Worm (Caenorhabditis elegans): ENCODE measurements around the gene T06E8.8.

DNA sequence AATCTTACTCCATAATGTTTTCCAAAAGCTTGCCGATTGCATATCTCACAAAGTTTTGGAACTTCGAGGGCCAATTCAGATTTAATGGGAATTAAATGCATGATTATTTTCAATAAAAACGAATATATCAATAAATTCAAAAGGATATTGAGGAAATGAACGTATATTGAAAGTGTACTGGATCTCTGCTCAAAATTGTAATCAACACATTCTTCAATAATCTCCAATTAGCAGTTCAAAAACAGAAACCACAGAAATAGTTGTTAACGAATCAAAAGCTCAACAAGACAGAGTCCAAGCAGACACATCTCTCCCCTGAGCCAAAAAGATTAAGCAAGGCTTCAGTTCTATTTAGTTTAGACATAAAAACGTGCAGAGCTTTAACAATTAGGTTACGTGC, 27.0 kb downstream of the T06E8.8 start, which contains the start of gene nhr-192:
- TF ChIP-seq mab-5 (tag; optimal IDR thresholded peaks at IDR 0.05), result no peak
- TF ChIP-seq pha-4 (tag; optimal IDR thresholded peaks at IDR 0.05), result no peak
- TF ChIP-seq ztf-11 (tag; optimal IDR thresholded peaks at IDR 0.05), result no peak
- TF ChIP-seq bed-3 (GFP tag; optimal IDR thresholded peaks at IDR 0.05), result no peak
- TF ChIP-seq ces-1 (GFP tag; optimal IDR thresholded peaks at IDR 0.05), result no peak
- no peak for TF ChIP-seq unc-62 (GFP tag; optimal IDR thresholded peaks at IDR 0.05)
- no peak for TF ChIP-seq lsy-2 (tag; optimal IDR thresholded peaks at IDR 0.05)
- TF ChIP-seq drap-1 (GFP tag; optimal IDR thresholded peaks at IDR 0.05), result no peak
- no peak for TF ChIP-seq snpc-4 (tag; optimal IDR thresholded peaks at IDR 0.05)
- no peak for TF ChIP-seq ceh-83 (GFP tag; optimal IDR thresholded peaks at IDR 0.05)
- TF ChIP-seq lin-13 (tag; optimal IDR thresholded peaks at IDR 0.05), result no peak
- TF ChIP-seq mls-2 (tag; optimal IDR thresholded peaks at IDR 0.05), result no peak
- no peak for TF ChIP-seq ceh-43 (GFP tag; optimal IDR thresholded peaks at IDR 0.05)
- TF ChIP-seq nhr-12 (tag; optimal IDR thresholded peaks at IDR 0.05), result no peak

Data from whole organism, mixed stage, embryonic.